Fruit fly (Drosophila melanogaster) whole organism, embryonic: Measurements from ENCODE around the gene CG8042.

Experiments
- Aef1 ChIP-seq: fragments of 200-800 bp; sonication (Bioruptor generic); IDR thresholded peaks from 3 replicates; pipeline ENCODE4 v1.3.6; 2022; ENCODE audit warnings: missing biosample characterization, missing genetic modification characterization
- C15 ChIP-seq: fragments of 200-800 bp; sonication (Bioruptor generic); IDR thresholded peaks from 3 replicates; pipeline ENCODE4 v1.3.6; 2022; ENCODE audit warnings: missing biosample characterization, missing genetic modification characterization
- CG10209 ChIP-seq: fragments of 200-800 bp; sonication (Bioruptor generic); optimal IDR thresholded peaks from 3 replicates; lab custom pipeline; 2017; ENCODE audit warnings: missing biosample characterization, mild to moderate bottlenecking, missing genetic modification characterization, missing genetic modification reagents
- CG12299 ChIP-seq: fragments of 200-800 bp; sonication (Bioruptor generic); optimal IDR thresholded peaks from 2 replicates; lab custom pipeline; 2018; ENCODE audit warnings: missing biosample characterization, mild to moderate bottlenecking, missing genetic modification characterization
- CG12769 ChIP-seq: fragments of 200-800 bp; sonication (Bioruptor generic); optimal IDR thresholded peaks from 2 replicates; lab custom pipeline; 2019; ENCODE audit warnings: missing biosample characterization, mild to moderate bottlenecking, missing genetic modification characterization, moderate library complexity
- CG13775 ChIP-seq: fragments of 200-800 bp; sonication (Bioruptor generic); optimal IDR thresholded peaks from 3 replicates; lab custom pipeline; 2017; ENCODE audit warnings: missing biosample characterization, mild to moderate bottlenecking, missing genetic modification characterization
- CG14014 ChIP-seq: fragments of 200-800 bp; sonication (Bioruptor generic); IDR thresholded peaks from 2 replicates; pipeline ENCODE4 v1.3.6; 2022; ENCODE audit warnings: missing biosample characterization, missing genetic modification characterization
- CG14441 ChIP-seq: fragments of 200-800 bp; sonication (Bioruptor generic); IDR thresholded peaks from 2 replicates; pipeline ENCODE4 v1.3.6; 2022; ENCODE audit warnings: missing biosample characterization, missing genetic modification characterization
- CG14710 ChIP-seq: fragments of 200-800 bp; sonication (Bioruptor generic); optimal IDR thresholded peaks from 3 replicates; lab custom pipeline; 2019; ENCODE audit warnings: missing biosample characterization, mild to moderate bottlenecking, missing genetic modification characterization, moderate library complexity
- CG16863 ChIP-seq: fragments of 200-800 bp; sonication (Bioruptor generic); optimal IDR thresholded peaks from 3 replicates; lab custom pipeline; 2016; ENCODE audit warnings: missing biosample characterization, missing genetic modification characterization
- CG17359 ChIP-seq: fragments of 200-800 bp; sonication (Bioruptor generic); optimal IDR thresholded peaks from 3 replicates; lab custom pipeline; 2018; ENCODE audit warnings: missing biosample characterization, mild to moderate bottlenecking, missing genetic modification characterization, moderate library complexity
- CG17829 ChIP-seq: fragments of 200-800 bp; optimal IDR thresholded peaks from 2 replicates; lab custom pipeline; 2019; ENCODE audit warnings: missing biosample characterization, mild to moderate bottlenecking, missing genetic modification characterization, moderate library complexity
- CG30403 ChIP-seq: fragments of 200-800 bp; sonication (Bioruptor generic); optimal IDR thresholded peaks from 3 replicates; lab custom pipeline; 2016; ENCODE audit warnings: missing biosample characterization, missing genetic modification characterization
- CG3281 ChIP-seq: fragments of 200-800 bp; sonication (Bioruptor generic); optimal IDR thresholded peaks from 3 replicates; lab custom pipeline; 2017; ENCODE audit warnings: missing biosample characterization, mild to moderate bottlenecking, missing genetic modification characterization
- CG33557 ChIP-seq: fragments of 200-800 bp; sonication (Bioruptor generic); optimal IDR thresholded peaks from 2 replicates; lab custom pipeline; 2019; ENCODE audit warnings: missing biosample characterization, mild to moderate bottlenecking, missing genetic modification characterization, moderate library complexity
- CG4820 ChIP-seq: fragments of 200-800 bp; sonication (Bioruptor generic); optimal IDR thresholded peaks from 3 replicates; lab custom pipeline; 2016; ENCODE audit warnings: missing biosample characterization, missing genetic modification characterization
- CG6654 ChIP-seq: fragments of 200-800 bp; sonication (Bioruptor generic); optimal IDR thresholded peaks from 2 replicates; lab custom pipeline; 2017; ENCODE audit warnings: missing biosample characterization, mild to moderate bottlenecking, missing genetic modification characterization
- CG6854 ChIP-seq: fragments of 200-800 bp; sonication (Bioruptor generic); optimal IDR thresholded peaks from 3 replicates; lab custom pipeline; 2017; ENCODE audit warnings: missing biosample characterization, mild to moderate bottlenecking, missing genetic modification characterization
- CG8765 ChIP-seq: fragments of 200-800 bp; sonication (Bioruptor generic); IDR thresholded peaks from 2 replicates; pipeline ENCODE4 v1.3.6; 2022; ENCODE audit warnings: missing biosample characterization, missing genetic modification characterization
- CG9797 ChIP-seq: fragments of 200-800 bp; sonication (Bioruptor generic); optimal IDR thresholded peaks from 3 replicates; lab custom pipeline; 2018; ENCODE audit warnings: missing biosample characterization, mild to moderate bottlenecking, missing genetic modification characterization
- E2f2 ChIP-seq: fragments of 200-800 bp; sonication (Bioruptor generic); IDR thresholded peaks from 2 replicates; pipeline ENCODE4 v1.3.6; 2022; ENCODE audit warnings: missing biosample characterization, missing genetic modification characterization
- Ets97D ChIP-seq: fragments of 200-800 bp; sonication (Bioruptor generic); optimal IDR thresholded peaks from 3 replicates; lab custom pipeline; 2016; ENCODE audit warnings: missing biosample characterization, missing genetic modification characterization
- Fer1 ChIP-seq: fragments of 200-800 bp; sonication (Bioruptor generic); optimal IDR thresholded peaks from 2 replicates; lab custom pipeline; 2017; ENCODE audit warnings: missing biosample characterization, mild to moderate bottlenecking, missing genetic modification characterization
- Fer3 ChIP-seq: fragments of 200-800 bp; sonication (Bioruptor generic); optimal IDR thresholded peaks from 2 replicates; lab custom pipeline; 2018; ENCODE audit warnings: missing biosample characterization, mild to moderate bottlenecking, missing genetic modification characterization, moderate library complexity
- HLH3B ChIP-seq: fragments of 200-800 bp; sonication (Bioruptor generic); IDR thresholded peaks from 2 replicates; pipeline ENCODE4 v1.3.6; 2022; ENCODE audit warnings: missing biosample characterization, missing genetic modification characterization
- Hsf ChIP-seq: fragments of 200-800 bp; sonication (Bioruptor generic); optimal IDR thresholded peaks from 3 replicates; lab custom pipeline; 2016; ENCODE audit warnings: missing biosample characterization, missing genetic modification characterization
- MESR4 ChIP-seq: fragments of 200-800 bp; sonication (Bioruptor generic); optimal IDR thresholded peaks from 2 replicates; lab custom pipeline; 2018; ENCODE audit warnings: missing biosample characterization, mild to moderate bottlenecking, missing genetic modification characterization, moderate library complexity
- MTF-1 ChIP-seq: fragments of 200-800 bp; sonication (Bioruptor generic); optimal IDR thresholded peaks from 2 replicates; lab custom pipeline; 2018; ENCODE audit warnings: missing biosample characterization, mild to moderate bottlenecking, missing genetic modification characterization, borderline replicate concordance
- Nf-YC ChIP-seq: fragments of 200-800 bp; optimal IDR thresholded peaks from 3 replicates; lab custom pipeline; 2019; ENCODE audit warnings: missing biosample characterization, mild to moderate bottlenecking, missing genetic modification characterization, moderate library complexity
- Side ChIP-seq: fragments of 200-800 bp; sonication (Bioruptor generic); optimal IDR thresholded peaks from 2 replicates; lab custom pipeline; 2016; ENCODE audit warnings: missing biosample characterization, missing genetic modification characterization
- Six4 ChIP-seq: fragments of 200-800 bp; sonication (Bioruptor generic); optimal IDR thresholded peaks from 2 replicates; lab custom pipeline; 2016; ENCODE audit warnings: missing biosample characterization, missing genetic modification characterization
- Sox100B ChIP-seq: fragments of 200-800 bp; sonication (Bioruptor generic); optimal IDR thresholded peaks from 3 replicates; lab custom pipeline; 2018; ENCODE audit warnings: missing biosample characterization, mild to moderate bottlenecking, missing genetic modification characterization
- ac ChIP-seq: fragments of 200-800 bp; sonication (Bioruptor generic); optimal IDR thresholded peaks from 3 replicates; lab custom pipeline; 2017; ENCODE audit warnings: missing biosample characterization, mild to moderate bottlenecking, missing genetic modification characterization
- cad ChIP-seq: fragments of >200 bp; optimal IDR thresholded peaks from 2 replicates; lab custom pipeline; 2017; ENCODE audit warnings: missing biosample characterization, missing genetic modification characterization
- chif ChIP-seq, 2 experiments: fragments of 200-800 bp; sonication (Bioruptor generic); optimal IDR thresholded peaks; 3 replicates each; lab custom pipeline; 2016; ENCODE audit warnings: missing biosample characterization in 2 of 2, missing genetic modification characterization in 2 of 2
- cwo ChIP-seq: fragments of 200-800 bp; sonication (Bioruptor generic); optimal IDR thresholded peaks from 3 replicates; lab custom pipeline; 2017; ENCODE audit warnings: missing biosample characterization, missing genetic modification characterization, mild to moderate bottlenecking, moderate library complexity, missing genetic modification reagents
- danr ChIP-seq: fragments of 200-800 bp; sonication (Bioruptor generic); IDR thresholded peaks from 2 replicates; pipeline ENCODE4 v1.3.6; 2022; ENCODE audit warnings: missing biosample characterization, missing genetic modification characterization
- dmrt11E ChIP-seq: fragments of 200-800 bp; sonication (Bioruptor generic); optimal IDR thresholded peaks from 3 replicates; lab custom pipeline; 2018; ENCODE audit warnings: missing biosample characterization, mild to moderate bottlenecking, missing genetic modification characterization, moderate library complexity
- dmrt99B ChIP-seq: fragments of 200-800 bp; sonication (Bioruptor generic); optimal IDR thresholded peaks from 2 replicates; lab custom pipeline; 2018; ENCODE audit warnings: missing biosample characterization, mild to moderate bottlenecking, missing genetic modification characterization, moderate library complexity
- en ChIP-seq: fragments of 200-800 bp; sonication (Bioruptor generic); optimal IDR thresholded peaks from 2 replicates; lab custom pipeline; 2016; ENCODE audit warnings: missing biosample characterization, missing genetic modification characterization
- gsb ChIP-seq: fragments of 200-800 bp; sonication (Bioruptor generic); IDR thresholded peaks from 2 replicates; pipeline ENCODE4 v1.3.6; 2022; ENCODE audit warnings: missing biosample characterization, missing genetic modification characterization
- luna ChIP-seq: fragments of 200-800 bp; sonication (Bioruptor generic); optimal IDR thresholded peaks from 2 replicates; lab custom pipeline; 2016; ENCODE audit warnings: missing biosample characterization, missing genetic modification characterization
- nau ChIP-seq: fragments of 200-800 bp; sonication (Bioruptor generic); optimal IDR thresholded peaks from 3 replicates; lab custom pipeline; 2017; ENCODE audit warnings: missing biosample characterization, mild to moderate bottlenecking, missing genetic modification characterization, missing genetic modification reagents
- onecut ChIP-seq: fragments of 200-800 bp; sonication (Bioruptor generic); IDR thresholded peaks from 2 replicates; pipeline ENCODE4 v1.3.6; 2022; ENCODE audit warnings: missing biosample characterization, missing genetic modification characterization
- rib ChIP-seq: fragments of 200-800 bp; sonication (Bioruptor generic); IDR thresholded peaks from 2 replicates; pipeline ENCODE4 v1.3.6; 2022; ENCODE audit warnings: missing biosample characterization, missing genetic modification characterization
- sqz ChIP-seq: fragments of 200-800 bp; sonication (Bioruptor generic); optimal IDR thresholded peaks from 3 replicates; lab custom pipeline; 2018; ENCODE audit warnings: missing biosample characterization, mild to moderate bottlenecking, missing genetic modification characterization
- tgo ChIP-seq: fragments of 200-800 bp; sonication (Bioruptor generic); IDR thresholded peaks from 3 replicates; pipeline ENCODE4 v1.3.6; 2022; ENCODE audit warnings: missing biosample characterization, missing genetic modification characterization
- tin ChIP-seq: fragments of 200-800 bp; sonication (Bioruptor generic); optimal IDR thresholded peaks from 3 replicates; lab custom pipeline; 2016; ENCODE audit warnings: missing biosample characterization, missing genetic modification characterization
- trh ChIP-seq: fragments of 200-800 bp; sonication (Bioruptor generic); optimal IDR thresholded peaks from 2 replicates; lab custom pipeline; 2016; ENCODE audit warnings: missing biosample characterization, missing genetic modification characterization
- tup ChIP-seq: fragments of 200-800 bp; sonication (Bioruptor generic); optimal IDR thresholded peaks from 2 replicates; lab custom pipeline; 2016; ENCODE audit warnings: missing biosample characterization, mild to moderate bottlenecking, missing genetic modification characterization, moderate library complexity
- zen ChIP-seq: fragments of 200-800 bp; sonication (Bioruptor generic); optimal IDR thresholded peaks from 3 replicates; lab custom pipeline; 2018; ENCODE audit warnings: missing biosample characterization, mild to moderate bottlenecking, missing genetic modification characterization, moderate library complexity

CG8042 gene

DNA sequence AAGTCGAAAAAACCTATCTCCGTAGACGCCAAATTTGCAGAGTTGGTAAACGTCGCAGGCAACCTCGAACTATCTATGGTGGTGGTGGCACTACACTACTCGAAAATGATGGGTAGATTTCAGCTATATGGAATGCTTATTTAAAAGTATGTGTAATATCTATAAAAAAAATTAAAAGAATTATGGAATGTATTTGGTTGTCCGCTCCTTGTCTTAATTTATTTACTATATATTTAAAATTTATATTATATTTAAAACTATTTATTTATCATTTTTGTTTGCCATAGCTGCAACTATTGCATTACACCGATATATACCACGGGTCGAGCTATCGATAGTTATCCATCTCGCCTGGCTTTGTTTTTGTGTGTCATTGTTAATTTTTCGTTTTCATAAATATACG is 1.3 kb upstream of the CG8042 start, which contains the start of the genes HP4 and CG8209 (continued):
- TF ChIP-seq CG14014 (peak; percentile 69), CG16863 (GFP tag; lab: Kevin White, UChicago) (peak; percentile 18), Hsf (peak; percentile 71), cad (GFP tag; lab: Kevin White, UChicago) (no peak), onecut (GFP tag; lab: Robert Waterston, UW) (peak; percentile 69), MTF-1 (peak; percentile 22), Aef1 (peak; percentile 74), Ets97D (peak; percentile 32), CG10209 (GFP tag; lab: Kevin White, UChicago) (peak; percentile 83), CG3281 (peak; percentile 82), CG8765 (peak; percentile 76), trh (peak; percentile 47), tgo (peak; percentile 92), CG30403 (GFP tag; lab: Kevin White, UChicago) (peak; percentile 81), gsb (GFP tag; lab: Robert Waterston, UW) (0 out of 2 replicates have a peak, but pooled peaks have one; percentile 5), CG9797 (peak; percentile 17), CG17829 (tag; lab: Kevin White, UChicago) (peak; percentile 90), dmrt11E (tag; lab: Kevin White, UChicago) (peak; percentile 79), Fer3 (tag; lab: Kevin White, UChicago) (peak; percentile 76), CG12299 (tag; lab: Kevin White, UChicago) (peak; percentile 63), dmrt99B (peak; percentile 80), CG4820 (GFP tag; lab: Kevin White, UChicago) (peak; percentile 73), CG14441 (GFP tag; lab: Robert Waterston, UW) (peak; percentile 84), zen (peak; percentile 58), E2f2 (GFP tag; lab: Robert Waterston, UW) (peak; percentile 72), CG6854 (GFP tag; lab: Kevin White, UChicago) (peak; percentile 54), Nf-YC (tag; lab: Kevin White, UChicago) (peak; percentile 77), CG14710 (tag; lab: Kevin White, UChicago) (peak; percentile 88), luna (GFP tag; lab: Kevin White, UChicago) (no peak), chif (GFP tag; optimal IDR thresholded peaks at IDR 0.05; lab: Kevin White, UChicago) (peak in 1 of 2 experiments; percentile 36), MESR4 (GFP tag; lab: Kevin White, UChicago) (peak; percentile 29), CG33557 (GFP tag; lab: Kevin White, UChicago) (peak; percentile 57), CG6654 (GFP tag; lab: Kevin White, UChicago) (peak; percentile 19), ac (GFP tag; lab: Kevin White, UChicago) (no peak), Six4 (peak; percentile 63), Side (GFP tag; lab: Kevin White, UChicago) (peak; percentile 57), sqz (GFP tag; lab: Kevin White, UChicago) (peak; percentile 48), Sox100B (GFP tag; lab: Kevin White, UChicago) (peak; percentile 83), C15 (GFP tag; lab: Robert Waterston, UW) (peak; percentile 69; the same call in 2 of the 3 replicates), CG13775 (GFP tag; lab: Kevin White, UChicago) (peak; percentile 88), nau (peak; percentile 60), CG12769 (tag; lab: Kevin White, UChicago) (peak; percentile 51), en (GFP tag; lab: Kevin White, UChicago) (no peak), HLH3B (GFP tag; lab: Robert Waterston, UW) (peak; percentile 84), tup (GFP tag; lab: Kevin White, UChicago) (peak; percentile 45), danr (GFP tag; lab: Robert Waterston, UW) (peak; percentile 37; the same call in 1 of the 2 replicates), Fer1 (GFP tag; lab: Kevin White, UChicago) (peak; percentile 87), CG17359 (peak; percentile 82), cwo (GFP tag; lab: Kevin White, UChicago) (peak; percentile 65), tin (peak; percentile 84), rib (GFP tag; lab: Robert Waterston, UW) (peak; percentile 72)
